Worm (Caenorhabditis elegans): ENCODE measurements around the gene ufl-1.
A peak's percentile ranks its signal among the peaks of the same experiment; 100 is the strongest.

The ufl-1 gene

ce11 chrIV:7045362-7045936, 8.8 kb upstream of the ufl-1 start:
- TF ChIP-seq aptf-2 (GFP tag; conservative IDR thresholded peaks at IDR 0.05) = no peak
- TF ChIP-seq zim-3 (tag; optimal IDR thresholded peaks at IDR 0.05) = no peak

- peak; percentile 17 for TF ChIP-seq snpc-4 (GFP tag; optimal IDR thresholded peaks at IDR 0.05)
- peak in 3 of 4 experiments; percentile 29 to 68 (median 49) for TF ChIP-seq snpc-4 (tag; optimal IDR thresholded peaks at IDR 0.05)
- TF ChIP-seq hsf-1 (GFP tag; IDR thresholded peaks at IDR 0.05) = no peak
- TF ChIP-seq lin-40 (tag; optimal IDR thresholded peaks at IDR 0.05) = peak; percentile 67
- 0 out of 2 replicates have a peak, but pooled peaks have one; percentile 50 for TF ChIP-seq ekl-4 (GFP tag; IDR thresholded peaks at IDR 0.05)
- TF ChIP-seq nhr-80 (tag; optimal IDR thresholded peaks at IDR 0.05) = peak; percentile 30
- no peak for TF ChIP-seq F55B11.4 (tag; optimal IDR thresholded peaks at IDR 0.05; ENCODE audit: borderline replicate concordance, insufficient read depth)
- 0 out of 2 replicates have a peak, but pooled peaks have one; percentile 9 for TF ChIP-seq rcor-1 (GFP tag; IDR thresholded peaks at IDR 0.05)
- peak; percentile 42; the same call in 1 of the 2 replicates for TF ChIP-seq K11D2.4 (GFP tag; IDR thresholded peaks at IDR 0.05)
- TF ChIP-seq mel-28 (tag; optimal IDR thresholded peaks at IDR 0.05; ENCODE audit: borderline replicate concordance) = no peak
- TF ChIP-seq madf-6 (GFP tag; IDR thresholded peaks at IDR 0.05) = peak; percentile 73
- peak; percentile 13 for TF ChIP-seq ZK185.1 (tag; optimal IDR thresholded peaks at IDR 0.05; ENCODE audit: poor library complexity, severe bottlenecking)
- TF ChIP-seq somi-1 (GFP tag; optimal IDR thresholded peaks at IDR 0.05) = no peak
- TF ChIP-seq let-607 (tag; optimal IDR thresholded peaks at IDR 0.05) = peak in 1 of 2 experiments; percentile 1
- peak; percentile 57 for TF ChIP-seq lsl-1 (GFP tag; optimal IDR thresholded peaks at IDR 0.05)
- TF ChIP-seq Y53F4B.3 (GFP tag; IDR thresholded peaks at IDR 0.05) = no peak
- TF ChIP-seq efl-1 (GFP tag; optimal IDR thresholded peaks at IDR 0.05) = peak; percentile 36
- TF ChIP-seq ztf-18 (tag; optimal IDR thresholded peaks at IDR 0.05) = peak; percentile 93
- no peak for TF ChIP-seq Y53G8AR.9 (GFP tag; conservative IDR thresholded peaks at IDR 0.05)
- TF ChIP-seq F22D6.2 (tag; optimal IDR thresholded peaks at IDR 0.05) = no peak
- TF ChIP-seq lin-35 (GFP tag; optimal IDR thresholded peaks at IDR 0.05) = peak in 1 of 3 experiments; percentile 67
- no peak for TF ChIP-seq C17E4.6 (GFP tag; IDR thresholded peaks at IDR 0.05)
- TF ChIP-seq ceh-91 (GFP tag; IDR thresholded peaks at IDR 0.05) = 0 out of 2 replicates have a peak, but pooled peaks have one; percentile 24
- TF ChIP-seq die-1 (tag; optimal IDR thresholded peaks at IDR 0.05) = no peak
- TF ChIP-seq F33H1.4 (GFP tag; IDR thresholded peaks at IDR 0.05) = peak; percentile 50
- TF ChIP-seq cebp-1 (GFP tag; IDR thresholded peaks at IDR 0.05) = no peak
- TF ChIP-seq cebp-1 (tag; optimal IDR thresholded peaks at IDR 0.05) = peak; percentile 41
- TF ChIP-seq F39B2.1 (GFP tag; IDR thresholded peaks at IDR 0.05) = no peak
- TF ChIP-seq F49E8.2 (tag; optimal IDR thresholded peaks at IDR 0.05; ENCODE audit: insufficient read depth) = peak; percentile 29
- peak; percentile 63 for TF ChIP-seq him-1 (tag; optimal IDR thresholded peaks at IDR 0.05)
- TF ChIP-seq lir-1 (GFP tag; conservative IDR thresholded peaks at IDR 0.05) = no peak
- no peak for TF ChIP-seq C06A6.2 (GFP tag; conservative IDR thresholded peaks at IDR 0.05)
- TF ChIP-seq dox-1 (GFP tag; IDR thresholded peaks at IDR 0.05) = peak; percentile 44; the same call in 1 of the 2 replicates
- TF ChIP-seq egl-18 (GFP tag; IDR thresholded peaks at IDR 0.05) = no peak
- TF ChIP-seq tbp1 (GFP tag; optimal IDR thresholded peaks at IDR 0.05) = peak; percentile 31
- TF ChIP-seq nfyb-1 (GFP tag; IDR thresholded peaks at IDR 0.05) = 0 out of 2 replicates have a peak, but pooled peaks have one; percentile 50
- TF ChIP-seq mcd-1 (GFP tag; IDR thresholded peaks at IDR 0.05) = peak; percentile 68
- TF ChIP-seq lin-54 (GFP tag; optimal IDR thresholded peaks at IDR 0.05) = peak; percentile 61
- peak; percentile 70 for TF ChIP-seq hmg-1.2 (GFP tag; IDR thresholded peaks at IDR 0.05)
These were observed 8.0 kb upstream of the ufl-1 start, which contains the start of gene tin-9.1 for ce11 chrIV:7044552-7045139. Gene tin-9.1 (minus strand): TSS chrIV:7044602.

Data from whole organism, young adult.